Fruit fly (Drosophila melanogaster) whole organism, larva: ENCODE data around the gene Larp4B.

Source experiments
- noc ChIP-seq: fragments of 200-800 bp; sonication (Bioruptor generic); optimal IDR thresholded peaks from 3 replicates; lab custom pipeline; 2019; ENCODE audit warnings: missing biosample characterization, mild to moderate bottlenecking, missing genetic modification characterization, moderate library complexity

Gene Larp4B

DNA sequence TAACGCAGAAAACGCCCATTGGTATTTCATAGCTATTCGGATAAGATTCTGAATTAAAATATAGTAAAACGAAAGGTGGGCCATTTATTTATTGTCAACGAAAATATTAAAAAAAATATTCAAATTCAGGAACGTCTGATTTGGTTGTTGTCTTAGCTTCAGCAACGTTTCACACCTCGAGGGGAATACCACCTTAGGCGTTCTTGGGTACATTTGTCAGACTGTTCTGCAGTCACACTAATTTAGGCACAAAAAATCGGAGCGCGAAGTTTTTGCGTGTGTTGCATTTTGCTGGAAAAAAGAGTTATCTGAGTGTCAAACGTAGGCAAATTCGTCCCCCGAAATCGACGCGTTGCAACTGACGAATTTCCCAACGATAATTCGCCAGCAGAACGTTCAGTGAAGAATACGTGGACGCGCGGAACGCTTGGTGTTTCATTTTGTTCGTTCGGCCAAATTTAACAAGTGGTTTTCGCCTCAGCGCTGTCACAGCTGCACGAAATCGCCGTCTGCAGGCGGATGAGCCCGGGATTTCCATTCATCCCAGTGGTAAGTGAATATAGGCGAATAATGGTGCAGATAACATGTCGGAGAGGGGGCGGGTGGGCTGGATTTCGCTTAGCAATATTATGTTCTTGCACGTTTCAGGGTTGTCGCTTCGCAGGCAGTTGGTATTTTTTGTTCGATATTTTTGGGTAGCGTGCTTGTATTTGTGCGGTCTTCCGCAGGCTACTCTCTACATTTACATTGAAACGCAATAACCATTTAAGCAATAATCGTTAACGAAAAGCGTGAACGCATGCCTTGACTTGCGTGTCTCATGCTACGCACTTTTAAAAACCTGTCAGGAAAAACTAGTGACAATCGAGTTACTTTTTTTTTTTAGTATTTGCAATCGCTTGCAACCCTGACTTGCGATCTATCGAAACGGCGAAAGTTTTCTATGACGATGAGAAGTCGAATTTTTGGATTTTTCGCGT is at the start of gene Larp4B:
TSS of gene Larp4B (plus strand) at position 99 of the 980 bp plus-strand sequence.
- TF ChIP-seq noc (tag; lab: Kevin White, UChicago), result no peak

DNA sequence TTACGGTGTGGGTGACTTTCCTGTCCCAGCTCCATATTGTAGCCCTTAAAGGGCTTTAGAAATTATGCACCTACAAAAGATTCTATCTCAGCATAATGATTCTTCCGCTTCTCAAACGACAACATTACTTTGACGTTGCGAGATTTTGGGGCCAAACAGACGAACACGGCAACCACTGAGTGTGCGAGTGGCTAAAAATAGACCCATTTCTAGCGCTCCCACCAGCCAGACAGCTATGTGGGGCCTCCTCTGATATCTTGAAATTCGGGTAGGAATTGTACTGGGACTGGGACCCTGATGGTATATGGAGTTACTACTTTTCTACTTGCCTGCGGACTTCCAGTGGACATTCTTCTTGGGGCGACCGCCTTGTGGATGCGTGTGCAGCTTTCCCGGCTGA is 46.8 kb upstream of the Larp4B start:
- TF ChIP-seq noc (tag; lab: Kevin White, UChicago), result no peak

DNA sequence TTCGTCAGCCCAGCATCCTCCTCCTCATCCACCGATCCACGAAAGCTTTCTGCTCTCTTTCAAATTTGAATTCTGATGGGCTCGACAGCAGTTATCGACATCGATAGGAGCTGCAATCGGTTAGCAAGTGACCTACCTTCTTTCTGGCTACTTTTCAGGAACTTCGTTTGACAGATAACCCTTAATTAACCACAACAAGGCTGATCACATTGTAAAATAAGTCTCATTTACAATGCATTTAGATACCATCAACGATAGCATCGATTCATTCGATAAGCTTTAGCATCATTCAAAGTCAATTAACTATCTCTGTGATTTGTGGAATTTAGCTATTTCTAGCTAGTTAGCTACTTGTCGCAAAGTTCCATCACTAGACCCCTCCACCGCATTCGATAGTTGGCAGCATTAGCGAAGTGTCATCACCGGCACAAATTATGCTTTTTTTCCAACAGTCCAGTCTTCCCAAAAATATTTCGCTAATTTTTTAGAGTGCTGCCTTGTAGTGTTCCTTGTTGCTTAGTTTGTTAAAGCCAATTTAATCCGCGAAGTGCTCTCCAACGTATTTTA is 46.0 kb upstream of the Larp4B start, which contains the start of the genes MnM and Girdin:
TSS of gene MnM (minus strand) at position 51 of the 567 bp plus-strand sequence.
TSS of gene Girdin (plus strand) at position 401 of the 567 bp plus-strand sequence.
- TF ChIP-seq noc (tag; lab: Kevin White, UChicago), result no peak

DNA sequence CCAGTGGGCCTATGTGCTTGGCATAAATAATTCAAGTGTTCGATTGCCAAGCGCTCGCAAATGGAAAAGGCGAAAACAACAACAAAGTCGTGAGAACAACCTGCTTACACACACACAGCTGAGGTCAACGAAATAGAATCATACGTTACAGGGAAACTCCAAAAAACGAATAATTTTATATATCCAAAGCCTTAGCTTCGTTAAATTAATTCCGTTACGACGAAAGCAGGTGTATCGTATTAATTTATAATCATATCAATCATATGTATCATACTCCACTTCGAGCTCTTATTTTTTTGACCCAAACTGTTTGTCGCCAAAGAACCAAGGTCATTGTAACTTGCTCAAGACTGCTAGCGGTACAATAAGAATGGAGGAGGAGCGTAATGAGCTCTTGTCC is 45.2 kb upstream of the Larp4B start:
- TF ChIP-seq noc (tag; lab: Kevin White, UChicago), result peak; percentile 84

DNA sequence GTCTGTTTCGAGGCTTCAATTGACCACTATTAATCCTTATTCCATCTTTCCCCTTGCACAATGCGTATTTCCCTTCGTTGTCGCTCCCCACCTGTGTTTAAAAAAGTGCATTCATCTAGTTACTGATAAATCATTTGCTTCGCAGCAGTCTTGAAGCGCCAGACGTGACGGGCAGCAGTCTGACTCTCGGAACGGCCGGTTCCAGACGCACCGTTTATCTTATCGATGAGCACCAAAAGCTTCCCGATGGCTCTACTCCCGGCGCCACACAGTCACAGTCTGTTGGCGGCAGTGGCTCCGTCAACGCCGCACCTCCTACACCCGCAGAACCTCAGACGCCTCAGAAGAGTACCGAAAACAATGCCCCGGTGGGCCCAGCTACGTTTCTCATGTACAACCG is 40.5 kb upstream of the Larp4B start, which contains the start of gene CG42494:
TSS of gene CG42494 (plus strand) at position 301 of the 400 bp plus-strand sequence.
- no peak for TF ChIP-seq noc (tag; lab: Kevin White, UChicago)

DNA sequence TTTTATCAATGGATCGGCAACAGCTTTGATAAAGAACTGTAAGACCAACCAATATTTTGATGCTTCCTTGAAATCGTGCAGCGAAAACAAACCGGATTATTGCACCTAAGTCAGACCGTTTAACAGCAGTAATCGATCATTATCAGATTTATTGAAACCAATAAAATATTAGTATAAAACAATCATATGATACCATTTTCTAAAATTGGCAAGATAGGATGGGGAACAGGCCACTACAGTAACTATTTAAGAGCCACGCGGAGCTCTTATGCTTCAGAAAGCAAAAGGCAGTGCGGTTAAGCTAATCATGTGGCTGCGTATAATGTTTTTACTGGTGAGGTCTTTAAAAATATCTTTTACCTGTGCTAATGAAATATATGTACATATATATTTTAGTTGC is 38.3 kb upstream of the Larp4B start, which contains the start of gene CG32284:
TSS of gene CG32284 (plus strand) at position 301 of the 400 bp plus-strand sequence.
- no peak for TF ChIP-seq noc (tag; lab: Kevin White, UChicago)

DNA sequence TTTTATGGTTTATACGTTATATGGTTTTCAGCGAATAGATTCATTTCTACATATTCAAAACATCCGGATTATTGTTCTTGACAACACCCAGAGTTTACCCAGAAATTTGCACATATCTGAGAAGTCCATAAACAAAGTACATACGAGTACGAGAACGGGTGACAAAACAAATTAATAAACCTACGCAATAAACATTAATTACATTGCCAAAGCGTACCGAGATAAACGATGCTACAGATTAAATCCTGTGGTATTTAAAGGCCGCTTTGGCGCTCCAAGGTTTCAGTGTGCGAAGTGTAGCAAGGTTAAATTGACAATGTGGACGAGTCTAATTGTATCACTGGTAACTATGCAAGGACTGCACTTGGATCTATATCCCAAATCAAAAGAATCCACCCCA is 37.4 kb upstream of the Larp4B start, which contains the start of gene CG14957:
TSS of gene CG14957 (plus strand) at position 301 of the 400 bp plus-strand sequence.
- peak; percentile 39 for TF ChIP-seq noc (tag; lab: Kevin White, UChicago)

DNA sequence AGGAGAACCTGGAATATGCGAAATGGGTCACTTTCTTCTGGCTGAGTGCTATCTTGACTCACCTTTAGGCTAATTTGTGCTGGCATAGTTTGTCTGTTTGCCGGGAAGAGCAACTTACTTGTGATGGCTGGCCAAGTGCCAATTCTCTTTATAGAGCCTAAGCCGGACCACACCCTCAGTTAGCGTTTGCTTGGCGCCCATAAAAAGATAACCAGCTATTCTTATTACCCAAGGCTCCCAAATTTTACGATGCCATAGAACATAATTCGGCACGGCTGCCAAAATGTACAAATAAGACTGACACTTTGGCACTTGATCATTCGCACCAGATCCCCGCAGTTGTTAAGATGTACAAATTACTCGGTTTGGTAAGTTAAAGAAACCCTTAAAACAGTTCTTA is 35.0 kb upstream of the Larp4B start, which contains the start of the genes CG42525 and CG14958:
TSS of gene CG42525 (minus strand) at position 101 of the 400 bp plus-strand sequence.
TSS of gene CG14958 (plus strand) at position 332 of the 400 bp plus-strand sequence.
- no peak for TF ChIP-seq noc (tag; lab: Kevin White, UChicago)

DNA sequence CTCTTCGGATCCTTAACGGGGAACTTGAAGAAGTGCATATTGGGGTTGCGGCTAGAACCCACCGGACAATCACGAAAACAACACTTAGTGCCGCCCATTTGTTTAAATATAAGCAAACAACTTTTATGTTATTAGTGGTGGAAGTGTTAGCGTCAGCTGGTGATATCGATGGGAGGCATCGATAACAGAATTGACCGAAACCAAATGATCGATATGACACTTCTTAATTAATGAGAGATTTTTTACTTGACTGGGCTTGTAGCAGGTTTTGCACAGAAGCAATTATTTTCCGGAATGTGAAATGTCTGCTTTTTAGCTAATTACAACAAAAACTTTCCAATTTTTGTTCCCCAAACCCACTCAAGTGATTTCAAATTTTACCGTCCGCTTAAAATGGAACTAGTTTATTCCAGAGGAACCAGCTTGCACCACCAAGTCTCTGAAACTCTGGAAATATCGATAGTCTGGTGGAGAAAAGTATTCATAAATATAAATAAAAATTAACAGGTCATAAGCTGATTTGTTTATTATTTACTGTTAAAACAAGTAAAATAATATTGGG is 32.2 kb upstream of the Larp4B start, which contains the start of gene CG14965:
TSS of gene CG14965 (minus strand) at position 159 of the 562 bp plus-strand sequence.
- no peak for TF ChIP-seq noc (tag; lab: Kevin White, UChicago)

DNA sequence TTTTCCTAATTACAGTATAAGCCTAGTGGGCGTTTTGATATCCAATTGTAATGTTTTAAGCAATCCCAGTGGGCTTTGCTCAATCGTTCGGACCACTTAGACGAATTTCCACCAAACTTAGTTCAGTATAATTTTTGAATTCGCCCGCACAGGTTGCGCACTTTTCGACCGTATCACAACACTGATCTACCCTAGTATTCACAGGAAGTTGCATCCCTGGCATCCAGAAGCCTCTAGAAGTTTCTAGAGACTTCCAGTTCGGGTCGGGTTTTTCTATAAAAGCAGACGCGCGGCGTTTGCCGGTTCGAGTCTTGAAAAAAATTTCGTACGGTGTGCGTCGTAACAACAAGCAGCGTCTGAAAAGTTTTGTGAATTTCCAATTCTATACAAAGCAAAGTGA is 31.7 kb upstream of the Larp4B start, which contains the start of gene Hsp83:
TSS of gene Hsp83 (plus strand) at position 58 of the 400 bp plus-strand sequence.
- peak; percentile 87 for TF ChIP-seq noc (tag; lab: Kevin White, UChicago)

DNA sequence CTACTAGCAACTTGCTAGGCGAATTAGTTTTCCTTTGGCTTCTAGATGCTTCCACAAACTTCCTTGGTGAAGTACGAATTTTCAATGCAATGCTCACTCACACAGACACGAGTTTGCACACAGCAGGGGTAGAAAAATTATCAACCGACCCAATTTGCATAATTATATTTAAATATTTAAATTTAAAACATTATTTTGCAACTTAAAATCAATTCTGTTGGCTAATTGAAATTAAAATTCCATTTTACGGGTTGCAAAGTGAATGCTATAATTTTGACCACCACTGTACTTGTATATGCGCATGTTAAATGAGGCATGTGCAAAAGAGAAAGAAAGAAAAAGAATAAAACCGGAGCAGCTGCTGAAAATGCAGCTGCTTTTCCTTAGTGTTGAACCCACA is 30.6 kb upstream of the Larp4B start:
- TF ChIP-seq noc (tag; lab: Kevin White, UChicago), result peak; percentile 93

DNA sequence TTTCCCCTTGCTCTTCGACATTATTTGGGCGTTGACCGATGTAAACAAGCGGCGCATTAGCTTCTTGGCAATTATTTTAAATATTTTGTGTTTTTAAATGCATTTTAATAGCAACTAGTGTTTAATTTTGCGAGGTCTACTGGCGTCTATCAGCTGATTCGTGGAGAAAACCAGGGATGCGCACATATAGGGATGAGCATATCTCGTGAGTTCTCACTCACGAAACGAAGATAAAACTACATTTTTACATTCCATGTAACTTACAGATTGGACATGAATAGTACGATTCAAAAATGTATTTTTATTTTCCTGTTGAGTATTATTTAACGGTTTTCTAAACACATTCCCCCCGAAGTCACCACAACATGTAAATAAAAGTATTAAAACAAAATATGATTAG is 27.2 kb upstream of the Larp4B start, which contains the start of gene CG14966:
TSS of gene CG14966 (minus strand) at position 168 of the 400 bp plus-strand sequence.
- TF ChIP-seq noc (tag; lab: Kevin White, UChicago), result no peak

DNA sequence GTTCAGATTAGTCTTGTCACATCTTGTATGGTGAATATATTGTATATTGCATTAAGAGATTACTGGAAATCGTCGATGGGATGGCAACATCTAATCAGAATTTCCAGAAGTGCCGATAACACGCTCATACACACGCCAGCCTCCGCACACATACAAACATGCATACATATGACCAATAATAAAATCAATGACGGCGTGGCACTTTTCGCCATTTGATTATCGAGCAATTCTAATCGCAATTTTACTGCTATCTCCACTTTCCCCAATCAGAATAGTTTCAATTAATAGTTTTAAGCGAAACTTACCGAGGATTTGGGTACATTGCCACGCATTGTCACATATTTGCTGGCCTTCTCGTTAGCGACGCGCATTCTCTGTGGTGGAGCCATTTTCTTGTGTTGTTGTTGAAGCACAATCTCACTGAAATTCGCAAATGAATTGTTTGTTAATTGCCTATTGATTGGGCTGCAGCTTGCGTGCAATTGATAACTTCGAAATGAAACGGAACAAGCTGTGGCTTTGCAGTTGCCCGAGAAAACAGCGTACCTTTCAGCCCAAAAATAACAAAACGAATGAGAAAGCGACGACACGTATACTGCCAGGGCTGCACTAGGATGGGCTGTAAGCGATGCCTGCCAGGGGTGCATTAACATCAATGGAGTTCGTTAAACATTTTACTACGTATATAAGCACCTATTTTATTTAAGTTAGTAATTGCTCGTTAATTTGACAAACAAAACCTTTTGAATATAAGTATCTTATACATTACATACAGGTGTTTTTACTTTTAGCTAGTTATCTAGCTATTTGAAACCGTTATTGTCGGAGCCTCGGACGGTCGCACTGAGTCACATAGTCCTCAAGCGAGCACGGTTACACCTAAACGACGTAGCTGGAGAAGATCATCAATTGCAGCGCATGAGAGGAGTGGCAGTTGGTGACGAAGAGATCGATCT is 25.9 kb upstream of the Larp4B start, which contains the start of the genes CG32276 and gry:
TSS of gene CG32276 (minus strand) at position 601 of the 956 bp plus-strand sequence.
TSS of gene gry (plus strand) at position 644 of the 956 bp plus-strand sequence.
- TF ChIP-seq noc (tag; lab: Kevin White, UChicago), result peak; percentile 82

DNA sequence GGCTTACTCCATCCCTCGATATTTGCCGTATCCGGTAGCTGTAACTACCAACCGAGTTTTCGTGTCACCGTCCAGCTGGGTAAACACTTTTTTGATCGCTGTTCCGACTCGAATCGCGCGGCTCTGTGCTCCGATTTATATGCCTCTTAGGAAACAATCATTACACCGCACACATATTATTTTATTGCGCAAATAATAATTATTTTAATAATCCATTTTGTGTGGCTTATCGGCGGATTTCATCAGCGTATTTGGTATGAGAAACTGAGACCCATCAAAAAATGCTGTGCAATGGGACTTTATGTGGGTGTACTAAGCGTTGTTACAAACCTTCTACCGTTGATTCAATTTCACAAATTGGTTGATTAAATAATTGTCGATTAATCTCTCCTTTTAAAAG is 21.6 kb upstream of the Larp4B start, which contains the start of gene CG32271:
TSS of gene CG32271 (minus strand) at position 101 of the 400 bp plus-strand sequence.
- TF ChIP-seq noc (tag; lab: Kevin White, UChicago), result no peak
